Fruit fly (Drosophila melanogaster): Measurements from ENCODE around the gene beat-IV.
A peak's percentile ranks its signal among the peaks of the same experiment; 100 is the strongest.

beat-IV gene

DNA sequence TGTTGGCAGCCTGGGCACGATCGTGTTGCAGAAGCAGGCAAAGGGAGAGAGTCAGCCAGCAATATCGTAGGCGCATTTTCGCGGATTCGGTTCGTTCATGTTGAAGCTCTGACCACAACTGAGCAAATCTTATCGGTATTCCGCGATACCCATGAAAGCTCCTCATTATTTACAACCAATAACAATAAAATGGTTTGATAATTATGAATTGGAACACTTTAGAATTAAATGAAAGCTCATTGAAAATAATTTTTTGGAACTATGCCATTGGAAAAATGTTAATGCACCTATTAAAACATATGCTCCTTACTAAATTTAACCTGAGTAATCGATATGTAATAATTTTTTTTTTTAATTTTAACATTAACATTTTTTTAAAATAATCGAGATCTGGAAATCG, 20.6 kb upstream of the beat-IV start, which contains the start of gene Ugt303B1:
Gene Ugt303B1 (minus strand): TSS at position 101 of the 400 bp plus-strand sequence.
- TF ChIP-seq GATAe (GFP tag; conservative IDR thresholded peaks at IDR 0.05) (peak; percentile 45), slbo (GFP tag; IDR thresholded peaks at IDR 0.05) (no peak), CG34376 (GFP tag; optimal IDR thresholded peaks at IDR 0.05) (peak; percentile 34), MESR4 (GFP tag; optimal IDR thresholded peaks at IDR 0.05) (no peak), CG17829 (tag; optimal IDR thresholded peaks at IDR 0.05) (no peak), sima (GFP tag; optimal IDR thresholded peaks at IDR 0.05) (no peak), sisA (GFP tag; IDR thresholded peaks at IDR 0.05) (no peak), exex (tag; optimal IDR thresholded peaks at IDR 0.05) (peak; percentile 58)

DNA sequence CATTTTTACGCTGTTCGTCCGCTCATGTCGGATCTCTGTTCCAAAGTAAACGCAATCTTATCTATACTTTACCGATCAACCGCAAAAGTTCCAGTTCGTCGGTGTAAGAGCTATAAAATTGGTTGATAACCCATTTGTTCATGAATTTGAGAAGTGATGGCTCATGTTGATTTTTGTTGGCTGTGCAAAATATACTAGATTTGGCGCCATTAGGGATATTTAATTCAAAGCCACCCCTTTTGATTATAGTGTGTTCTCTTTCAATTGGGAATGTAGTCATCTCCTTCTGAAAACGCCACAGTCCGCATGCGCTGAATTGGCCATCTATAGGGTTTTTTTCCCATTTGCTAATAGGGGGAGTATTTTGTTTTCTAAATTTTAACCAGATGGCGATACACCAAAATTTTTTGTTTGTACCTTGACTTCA, 18.5 kb upstream of the beat-IV start, which contains the start of gene Ugt303B2:
Gene Ugt303B2 (minus strand): TSS at position 190 of the 427 bp plus-strand sequence.
- TF ChIP-seq CG7839 (tag; optimal IDR thresholded peaks at IDR 0.05) (no peak), CG2116 (GFP tag; optimal IDR thresholded peaks at IDR 0.05) (peak; percentile 4), wek (GFP tag; optimal IDR thresholded peaks at IDR 0.05) (peak; percentile 95), CG11085 (GFP tag; IDR thresholded peaks at IDR 0.05) (no peak), Dp (GFP tag; optimal IDR thresholded peaks at IDR 0.05) (peak; percentile 76), Hr3 (GFP tag; optimal IDR thresholded peaks at IDR 0.05) (no peak), Kr (GFP tag; optimal IDR thresholded peaks at IDR 0.05) (no peak), en (GFP tag; optimal IDR thresholded peaks at IDR 0.05) (no peak), zen (tag; optimal IDR thresholded peaks at IDR 0.05) (peak; percentile 25), Deaf1 (tag; optimal IDR thresholded peaks at IDR 0.05) (peak; percentile 76), Mrtf (GFP tag; IDR thresholded peaks at IDR 0.05) (peak; percentile 48; the same call in 1 of the 3 replicates), CG10321 (GFP tag; IDR thresholded peaks at IDR 0.05) (peak; percentile 89), CG11456 (GFP tag; IDR thresholded peaks at IDR 0.05) (peak; percentile 40; the same call in 1 of the 3 replicates), fd64A (GFP tag; optimal IDR thresholded peaks at IDR 0.05) (no peak), exex (tag; optimal IDR thresholded peaks at IDR 0.05) (peak; percentile 51), CG34376 (GFP tag; optimal IDR thresholded peaks at IDR 0.05) (peak; percentile 12), CG7987 (GFP tag; optimal IDR thresholded peaks at IDR 0.05) (peak; percentile 6), CG32532 (GFP tag; IDR thresholded peaks at IDR 0.05) (peak; percentile 37; the same call in 1 of the 2 replicates), Side (GFP tag; optimal IDR thresholded peaks at IDR 0.05) (peak; percentile 9), Rx (GFP tag; IDR thresholded peaks at IDR 0.05) (no peak), oc (tag; optimal IDR thresholded peaks at IDR 0.05) (no peak), E2f2 (GFP tag; IDR thresholded peaks at IDR 0.05) (peak; percentile 78), Hr51 (GFP tag; optimal IDR thresholded peaks at IDR 0.05) (peak in 1 of 2 experiments; percentile 14), Sry-β (GFP tag; optimal IDR thresholded peaks at IDR 0.05) (no peak), pzg (GFP tag; optimal IDR thresholded peaks at IDR 0.05) (peak; percentile 27), CG10267 (tag; optimal IDR thresholded peaks at IDR 0.05) (no peak), Awh (GFP tag; IDR thresholded peaks at IDR 0.05) (no peak), unpg (GFP tag; optimal IDR thresholded peaks at IDR 0.05) (no peak), run (tag; optimal IDR thresholded peaks at IDR 0.05) (peak; percentile 34), sens (GFP tag) (peak; percentile 50), Gsc (GFP tag; IDR thresholded peaks at IDR 0.05) (no peak), Ets97D (GFP tag; optimal IDR thresholded peaks at IDR 0.05) (no peak), dmrt11E (tag; optimal IDR thresholded peaks at IDR 0.05) (no peak), her (GFP tag; optimal IDR thresholded peaks at IDR 0.05) (no peak), Xbp1 (GFP tag; optimal IDR thresholded peaks at IDR 0.05) (no peak), CG15514 (GFP tag; optimal IDR thresholded peaks at IDR 0.05) (peak; percentile 97), CG9817 (tag; optimal IDR thresholded peaks at IDR 0.05) (peak; percentile 12), ewg (GFP tag; optimal IDR thresholded peaks at IDR 0.05) (peak; percentile 100), CG1602 (GFP tag; optimal IDR thresholded peaks at IDR 0.05) (no peak), ase (GFP tag; IDR thresholded peaks at IDR 0.05) (no peak), CG15073 (GFP tag; optimal IDR thresholded peaks at IDR 0.05) (no peak), hbn (GFP tag; IDR thresholded peaks at IDR 0.05; ENCODE audit: partially characterized antibody) (no peak), CG10543 (GFP tag; optimal IDR thresholded peaks at IDR 0.05) (peak; percentile 33)

Measured in whole organism, embryonic.